Worm (Caenorhabditis elegans): ENCODE measurements around the gene C29F5.8.

C29F5.8 gene

DNA sequence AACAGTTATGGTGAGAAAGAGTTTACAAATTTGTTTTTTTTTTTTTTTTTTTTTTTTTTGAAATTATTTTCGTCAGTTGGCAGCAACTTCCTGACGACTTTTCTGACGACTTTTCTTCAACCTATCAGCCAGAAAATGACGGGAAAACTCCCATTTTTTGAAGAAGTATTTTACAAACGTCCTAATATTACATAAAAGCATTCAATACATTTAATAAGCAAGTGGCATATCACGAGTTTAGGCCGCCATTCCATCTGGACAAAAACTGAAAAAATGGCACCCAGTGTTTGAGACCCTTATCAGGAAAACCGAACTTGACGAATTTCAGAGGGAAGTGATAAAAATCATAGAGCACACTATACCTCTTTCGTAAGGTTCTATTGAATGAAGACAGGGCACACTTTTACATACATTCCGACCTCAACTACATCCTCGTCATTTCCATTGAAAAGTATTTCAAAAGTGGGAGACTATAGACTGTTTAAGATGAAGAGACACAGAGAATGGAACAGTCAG, 28.6 kb downstream of the C29F5.8 start (continued):
- TF ChIP-seq nhr-111 (GFP tag; optimal IDR thresholded peaks at IDR 0.05) (no peak), daf-12 (tag; optimal IDR thresholded peaks at IDR 0.05) (no peak), mes-2 (tag; optimal IDR thresholded peaks at IDR 0.05; ENCODE audit: poor library complexity, severe bottlenecking) (no peak), pqm-1 (tag; optimal IDR thresholded peaks at IDR 0.05) (peak; percentile 54), tra-1 (GFP tag; IDR thresholded peaks at IDR 0.05) (no peak), R02D3.7 (tag; optimal IDR thresholded peaks at IDR 0.05) (no peak), daf-8 (GFP tag; IDR thresholded peaks at IDR 0.05) (no peak), zfp-3 (GFP tag; conservative IDR thresholded peaks at IDR 0.05) (no peak), jun-1 (tag; optimal IDR thresholded peaks at IDR 0.05) (no peak), egl-27 (tag; optimal IDR thresholded peaks at IDR 0.05) (no peak), hlh-11 (tag; optimal IDR thresholded peaks at IDR 0.05) (peak; percentile 40)

DNA sequence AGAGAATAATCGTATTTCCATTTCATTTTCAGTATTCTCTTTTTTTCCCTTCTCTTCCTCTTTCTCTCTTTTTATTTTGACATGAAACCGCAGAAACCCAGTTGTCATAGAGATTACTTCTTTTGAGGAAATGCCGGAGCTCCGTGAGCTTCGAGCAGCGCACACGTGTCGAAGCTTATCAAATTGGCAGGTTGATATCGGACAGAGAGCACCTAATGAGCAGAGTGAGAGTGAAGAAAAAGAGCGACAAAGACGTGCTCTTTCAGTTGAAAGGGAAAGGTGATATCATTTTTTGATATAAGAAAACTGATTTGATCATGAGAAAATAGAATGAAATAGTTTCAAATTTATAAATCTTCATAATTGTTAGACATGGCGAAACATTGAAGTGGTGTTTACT, 29.1 kb downstream of the C29F5.8 start, which contains the start of gene C32D5.14:
C32D5.14 (plus strand) TSS at position 131 of the 400 bp plus-strand sequence.
- TF ChIP-seq F26F4.8 (GFP tag; conservative IDR thresholded peaks at IDR 0.05) (no peak), lin-29 (GFP tag; IDR thresholded peaks at IDR 0.05) (no peak), daf-19 (GFP tag; conservative IDR thresholded peaks at IDR 0.05) (no peak), hif-1 (tag; optimal IDR thresholded peaks at IDR 0.05) (peak in 1 of 2 experiments; percentile 45), F49E8.2 (tag; optimal IDR thresholded peaks at IDR 0.05; ENCODE audit: borderline replicate concordance) (no peak), snpc-1.2 (GFP tag; IDR thresholded peaks at IDR 0.05) (no peak), cey-2 (tag; optimal IDR thresholded peaks at IDR 0.05; ENCODE audit: borderline replicate concordance, insufficient read depth) (no peak), dmd-9 (GFP tag; IDR thresholded peaks at IDR 0.05) (no peak), hlh-11 (tag; optimal IDR thresholded peaks at IDR 0.05) (peak; percentile 26), pha-4 (GFP tag; IDR thresholded peaks at IDR 0.05) (no peak), pha-4 (tag; optimal IDR thresholded peaks at IDR 0.05) (no peak), nhr-11 (tag; optimal IDR thresholded peaks at IDR 0.05) (peak; percentile 35), dve-1 (tag; optimal IDR thresholded peaks at IDR 0.05; ENCODE audit: insufficient read depth) (peak; percentile 54), dmd-6 (GFP tag; IDR thresholded peaks at IDR 0.05) (peak; percentile 84), R02D3.7 (tag; optimal IDR thresholded peaks at IDR 0.05) (no peak), lsy-2 (tag; optimal IDR thresholded peaks at IDR 0.05) (no peak), ceh-44 (GFP tag; IDR thresholded peaks at IDR 0.05) (no peak), snpc-4 (tag; optimal IDR thresholded peaks at IDR 0.05) (no peak), egl-43 (GFP tag; IDR thresholded peaks at IDR 0.05) (no peak), ztf-11 (tag; optimal IDR thresholded peaks at IDR 0.05) (no peak), lin-1 (GFP tag; IDR thresholded peaks at IDR 0.05) (no peak), sdz-12 (GFP tag; optimal IDR thresholded peaks at IDR 0.05) (no peak), F37D6.2 (tag; optimal IDR thresholded peaks at IDR 0.05) (no peak), nhr-48 (tag; optimal IDR thresholded peaks at IDR 0.05) (no peak), daf-12 (tag; optimal IDR thresholded peaks at IDR 0.05) (no peak), aha-1 (tag) (peak; percentile 73), mxl-3 (GFP tag; optimal IDR thresholded peaks at IDR 0.05) (peak; percentile 52), egl-27 (tag; optimal IDR thresholded peaks at IDR 0.05) (no peak), mxl-2 (GFP tag; conservative IDR thresholded peaks at IDR 0.05) (no peak), daf-16 (GFP tag; optimal IDR thresholded peaks at IDR 0.05) (no peak), daf-16 (tag; optimal IDR thresholded peaks at IDR 0.05) (peak; percentile 27), daf-8 (GFP tag; IDR thresholded peaks at IDR 0.05) (no peak)

DNA sequence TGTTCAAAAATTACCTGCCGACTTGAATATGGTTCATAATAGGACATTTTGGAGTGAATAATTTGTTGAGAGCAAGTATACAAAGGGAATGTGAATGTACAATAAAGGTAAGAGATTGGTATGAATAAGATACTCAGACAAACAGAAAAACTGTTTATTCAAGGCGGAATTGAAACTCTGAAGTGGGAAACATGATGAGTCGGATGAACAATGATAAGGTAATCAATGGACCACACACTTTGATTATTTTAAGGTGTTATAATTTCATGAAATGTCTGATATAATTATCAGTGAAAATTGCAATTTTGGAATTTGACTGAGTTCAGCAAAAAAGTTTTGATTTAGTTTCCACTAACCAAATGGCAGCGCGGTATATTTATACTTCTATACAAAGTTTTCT, 33.3 kb downstream of the C29F5.8 start:
- no peak for TF ChIP-seq daf-16 (GFP tag; optimal IDR thresholded peaks at IDR 0.05)
- TF ChIP-seq daf-16 (tag; optimal IDR thresholded peaks at IDR 0.05) = peak; percentile 59
- peak in 1 of 2 experiments; percentile 11 for TF ChIP-seq lsy-2 (tag; optimal IDR thresholded peaks at IDR 0.05)
- TF ChIP-seq aha-1 (tag) = peak; percentile 74
- TF ChIP-seq pqm-1 (tag; optimal IDR thresholded peaks at IDR 0.05) = peak; percentile 51
- TF ChIP-seq F37D6.2 (tag; optimal IDR thresholded peaks at IDR 0.05) = no peak
- no peak for TF ChIP-seq ztf-7 (tag; optimal IDR thresholded peaks at IDR 0.05)
- peak; percentile 33 for TF ChIP-seq dve-1 (tag; optimal IDR thresholded peaks at IDR 0.05; ENCODE audit: insufficient read depth)
- no peak for TF ChIP-seq nhr-6 (tag; optimal IDR thresholded peaks at IDR 0.05)
- TF ChIP-seq lim-7 (GFP tag; IDR thresholded peaks at IDR 0.05) = no peak

All from whole organism, L4 larva.